Fruit fly (Drosophila melanogaster) whole organism, embryonic: Measurements from ENCODE around the gene Polr3E.

ENCODE experiments used
- Bteb2 ChIP-seq: fragments of 200-800 bp; sonication (Bioruptor generic); optimal IDR thresholded peaks from 2 replicates; lab custom pipeline; 2016; ENCODE audit warnings: missing biosample characterization, missing genetic modification characterization
- CG10147 ChIP-seq: fragments of 200-800 bp; sonication (Bioruptor generic); optimal IDR thresholded peaks from 2 replicates; lab custom pipeline; 2019; ENCODE audit warnings: missing biosample characterization, mild to moderate bottlenecking, missing genetic modification characterization, moderate library complexity
- CG10565 ChIP-seq: fragments of 200-800 bp; sonication (Bioruptor generic); optimal IDR thresholded peaks from 3 replicates; lab custom pipeline; 2016; ENCODE audit warnings: missing biosample characterization, mild to moderate bottlenecking, missing genetic modification characterization
- CG10979 ChIP-seq: fragments of 200-800 bp; sonication (Bioruptor generic); optimal IDR thresholded peaks from 2 replicates; lab custom pipeline; 2018; ENCODE audit warnings: missing biosample characterization, mild to moderate bottlenecking, missing genetic modification characterization, moderate library complexity
- CG13624 ChIP-seq: fragments of 200-800 bp; sonication (Bioruptor generic); optimal IDR thresholded peaks from 2 replicates; lab custom pipeline; 2016; ENCODE audit warnings: missing biosample characterization, missing genetic modification characterization
- CG14014 ChIP-seq: fragments of 200-800 bp; sonication (Bioruptor generic); IDR thresholded peaks from 2 replicates; pipeline ENCODE4 v1.3.6; 2022; ENCODE audit warnings: missing biosample characterization, missing genetic modification characterization
- CG15514 ChIP-seq: fragments of 200-800 bp; sonication (Bioruptor generic); optimal IDR thresholded peaks from 3 replicates; lab custom pipeline; 2017; ENCODE audit warnings: missing biosample characterization, missing genetic modification characterization, mild to moderate bottlenecking, moderate library complexity, missing genetic modification reagents
- CG16813 ChIP-seq: fragments of 200-800 bp; sonication (Bioruptor generic); IDR thresholded peaks from 3 replicates; pipeline ENCODE4 v1.3.6; 2022; ENCODE audit warnings: missing biosample characterization, missing genetic modification characterization; ENCODE audit not compliant: partially characterized antibody
- CG16863 ChIP-seq: fragments of 200-800 bp; sonication (Bioruptor generic); optimal IDR thresholded peaks from 3 replicates; lab custom pipeline; 2016; ENCODE audit warnings: missing biosample characterization, missing genetic modification characterization
- CG17568 ChIP-seq: fragments of 200-800 bp; sonication (Bioruptor generic); optimal IDR thresholded peaks from 2 replicates; lab custom pipeline; 2018; ENCODE audit warnings: missing biosample characterization, mild to moderate bottlenecking, missing genetic modification characterization, moderate library complexity
- CG17829 ChIP-seq: fragments of 200-800 bp; optimal IDR thresholded peaks from 2 replicates; lab custom pipeline; 2019; ENCODE audit warnings: missing biosample characterization, mild to moderate bottlenecking, missing genetic modification characterization, moderate library complexity
- CG1832 ChIP-seq: fragments of 200-800 bp; sonication (Bioruptor generic); optimal IDR thresholded peaks from 2 replicates; lab custom pipeline; 2017; ENCODE audit warnings: missing biosample characterization, mild to moderate bottlenecking, missing genetic modification characterization, inconsistent platforms
- CG18764 ChIP-seq: fragments of 200-800 bp; sonication (Bioruptor generic); optimal IDR thresholded peaks from 3 replicates; lab custom pipeline; 2016; ENCODE audit warnings: missing biosample characterization, missing genetic modification characterization
- CG33213 ChIP-seq: fragments of 200-800 bp; sonication (Bioruptor generic); optimal IDR thresholded peaks from 3 replicates; lab custom pipeline; 2016; ENCODE audit warnings: missing biosample characterization, missing genetic modification characterization
- CG4328 ChIP-seq: fragments of 200-800 bp; sonication (Bioruptor generic); optimal IDR thresholded peaks from 3 replicates; lab custom pipeline; 2017; ENCODE audit warnings: missing biosample characterization, missing genetic modification reagents, missing genetic modification characterization
- CG4360 ChIP-seq: fragments of 200-800 bp; sonication (Bioruptor generic); IDR thresholded peaks from 2 replicates; pipeline ENCODE4 v1.3.6; 2022; ENCODE audit warnings: missing biosample characterization, missing genetic modification characterization
- CG4404 ChIP-seq: fragments of 200-800 bp; sonication (Bioruptor generic); IDR thresholded peaks from 2 replicates; pipeline ENCODE4 v1.3.6; 2022; ENCODE audit warnings: missing biosample characterization, missing genetic modification characterization
- CG4617 ChIP-seq: fragments of 200-800 bp; sonication (Bioruptor generic); optimal IDR thresholded peaks from 3 replicates; lab custom pipeline; 2016; ENCODE audit warnings: missing biosample characterization, missing genetic modification characterization, borderline replicate concordance
- CG5180 ChIP-seq: fragments of 200-800 bp; sonication (Bioruptor generic); optimal IDR thresholded peaks from 3 replicates; lab custom pipeline; 2017; ENCODE audit warnings: missing biosample characterization, missing genetic modification characterization, mild to moderate bottlenecking, moderate library complexity, missing genetic modification reagents
- CG9817 ChIP-seq: fragments of 200-800 bp; sonication (Bioruptor generic); optimal IDR thresholded peaks from 2 replicates; lab custom pipeline; 2018; ENCODE audit warnings: missing biosample characterization, mild to moderate bottlenecking, missing genetic modification characterization, moderate library complexity
- CoRest ChIP-seq: fragments of 200-800 bp; sonication (Bioruptor generic); optimal IDR thresholded peaks from 3 replicates; lab custom pipeline; 2018; ENCODE audit warnings: missing biosample characterization, mild to moderate bottlenecking, missing genetic modification characterization, moderate library complexity
- D ChIP-seq, 2 experiments: fragments of 200-800 bp in 1 of 2; fragments of >200 bp in 1 of 2; sonication (Bioruptor generic) in 1 of 2; optimal IDR thresholded peaks; 2 replicates in 1 of 2; 3 replicates in 1 of 2; lab custom pipeline; 2017; ENCODE audit warnings: mild to moderate bottlenecking in 1 of 2, missing biosample characterization in 1 of 2, missing genetic modification characterization in 1 of 2, missing genetic modification reagents in 1 of 2
- Dad ChIP-seq: fragments of 200-800 bp; sonication (Bioruptor generic); optimal IDR thresholded peaks from 3 replicates; lab custom pipeline; 2016; ENCODE audit warnings: missing biosample characterization, missing genetic modification characterization
- HHEX ChIP-seq: fragments of 200-800 bp; sonication (Bioruptor generic); optimal IDR thresholded peaks from 3 replicates; lab custom pipeline; 2017; ENCODE audit warnings: missing biosample characterization, mild to moderate bottlenecking, missing genetic modification characterization, missing genetic modification reagents
- MESR4 ChIP-seq: fragments of 200-800 bp; sonication (Bioruptor generic); optimal IDR thresholded peaks from 2 replicates; lab custom pipeline; 2018; ENCODE audit warnings: missing biosample characterization, mild to moderate bottlenecking, missing genetic modification characterization, moderate library complexity
- Med ChIP-seq: fragments of 200-800 bp; sonication (Bioruptor generic); peaks from one replicate; lab custom pipeline; 2016; ENCODE audit warnings: missing biosample characterization, missing genetic modification characterization, mild to moderate bottlenecking, inconsistent platforms, moderate library complexity
- NK7.1 ChIP-seq: fragments of 200-800 bp; sonication (Bioruptor generic); optimal IDR thresholded peaks from 3 replicates; lab custom pipeline; 2016; ENCODE audit warnings: missing biosample characterization, missing genetic modification characterization
- Nf-YC ChIP-seq: fragments of 200-800 bp; optimal IDR thresholded peaks from 3 replicates; lab custom pipeline; 2019; ENCODE audit warnings: missing biosample characterization, mild to moderate bottlenecking, missing genetic modification characterization, moderate library complexity
- NfI ChIP-seq: fragments of 200-800 bp; sonication (Bioruptor generic); optimal IDR thresholded peaks from 3 replicates; lab custom pipeline; 2018; ENCODE audit warnings: missing biosample characterization, mild to moderate bottlenecking, missing genetic modification characterization, moderate library complexity
- Oaz ChIP-seq: fragments of 200-800 bp; sonication (Bioruptor generic); IDR thresholded peaks from 2 replicates; pipeline ENCODE4 v1.3.6; 2022; ENCODE audit warnings: missing biosample characterization, missing genetic modification characterization
- Six4 ChIP-seq: fragments of 200-800 bp; sonication (Bioruptor generic); optimal IDR thresholded peaks from 2 replicates; lab custom pipeline; 2016; ENCODE audit warnings: missing biosample characterization, missing genetic modification characterization
- Taf1 ChIP-seq: fragments of 200-800 bp; sonication (Bioruptor generic); IDR thresholded peaks from 2 replicates; pipeline ENCODE4 v1.3.6; 2022; ENCODE audit warnings: missing biosample characterization, missing genetic modification characterization
- bbx ChIP-seq: fragments of 200-800 bp; sonication (Bioruptor generic); IDR thresholded peaks from 2 replicates; pipeline ENCODE4 v1.3.6; 2022; ENCODE audit warnings: missing biosample characterization, missing genetic modification characterization; ENCODE audit not compliant: partially characterized antibody
- bcd ChIP-seq: fragments of 200-800 bp; sonication (Bioruptor generic); optimal IDR thresholded peaks from 2 replicates; lab custom pipeline; 2017; ENCODE audit warnings: missing biosample characterization, mild to moderate bottlenecking, missing genetic modification characterization
- bowl ChIP-seq: fragments of 200-800 bp; sonication (Bioruptor generic); IDR thresholded peaks from 2 replicates; pipeline ENCODE4 v1.3.6; 2022; ENCODE audit warnings: missing biosample characterization, missing genetic modification characterization
- cad ChIP-seq: fragments of >200 bp; optimal IDR thresholded peaks from 2 replicates; lab custom pipeline; 2017; ENCODE audit warnings: missing biosample characterization, missing genetic modification characterization
- crp ChIP-seq, 2 experiments: fragments of 200-800 bp; sonication (Bioruptor generic); optimal IDR thresholded peaks; 2 replicates in 1 of 2; 3 replicates in 1 of 2; lab custom pipeline; 2017; ENCODE audit warnings: missing biosample characterization in 2 of 2, missing genetic modification characterization in 2 of 2, mild to moderate bottlenecking in 1 of 2, moderate library complexity in 1 of 2
- cwo ChIP-seq: fragments of 200-800 bp; sonication (Bioruptor generic); optimal IDR thresholded peaks from 3 replicates; lab custom pipeline; 2017; ENCODE audit warnings: missing biosample characterization, missing genetic modification characterization, mild to moderate bottlenecking, moderate library complexity, missing genetic modification reagents
- danr ChIP-seq: fragments of 200-800 bp; sonication (Bioruptor generic); IDR thresholded peaks from 2 replicates; pipeline ENCODE4 v1.3.6; 2022; ENCODE audit warnings: missing biosample characterization, missing genetic modification characterization
- emc ChIP-seq: fragments of 200-800 bp; sonication (Bioruptor generic); optimal IDR thresholded peaks from 2 replicates; lab custom pipeline; 2016; ENCODE audit warnings: missing biosample characterization, missing genetic modification characterization
- ems ChIP-seq: fragments of 200-800 bp; sonication (Bioruptor generic); optimal IDR thresholded peaks from 3 replicates; lab custom pipeline; 2016; ENCODE audit warnings: missing biosample characterization, missing genetic modification characterization
- ftz-f1 ChIP-seq: fragments of 200-800 bp; sonication (Bioruptor generic); optimal IDR thresholded peaks from 2 replicates; lab custom pipeline; 2016; ENCODE audit warnings: missing biosample characterization, missing genetic modification characterization
- hkb ChIP-seq, 2 experiments: fragments of 200-800 bp in 1 of 2; fragments of >200 bp in 1 of 2; sonication (Bioruptor generic) in 1 of 2; IDR thresholded peaks in 1 of 2; optimal IDR thresholded peaks in 1 of 2; 2 replicates each; pipeline versions ENCODE4 v1.3.6 to Lab custom; 2017 to 2022; ENCODE audit warnings: missing biosample characterization in 1 of 2, missing genetic modification characterization in 1 of 2
- nom ChIP-seq: fragments of 200-800 bp; sonication (Bioruptor generic); optimal IDR thresholded peaks from 2 replicates; lab custom pipeline; 2017; ENCODE audit warnings: missing biosample characterization, missing genetic modification characterization, mild to moderate bottlenecking, moderate library complexity, missing genetic modification reagents
- salm ChIP-seq: fragments of 200-800 bp; sonication (Bioruptor generic); optimal IDR thresholded peaks from 2 replicates; lab custom pipeline; 2018; ENCODE audit warnings: missing biosample characterization, mild to moderate bottlenecking, missing genetic modification characterization
- slbo ChIP-seq: fragments of 200-800 bp; sonication (Bioruptor generic); IDR thresholded peaks from 2 replicates; pipeline ENCODE4 v1.3.6; 2022; ENCODE audit warnings: missing biosample characterization, missing genetic modification characterization
- tgo ChIP-seq: fragments of 200-800 bp; sonication (Bioruptor generic); IDR thresholded peaks from 3 replicates; pipeline ENCODE4 v1.3.6; 2022; ENCODE audit warnings: missing biosample characterization, missing genetic modification characterization
- tll ChIP-seq, 2 experiments: fragments of 200-800 bp in 1 of 2; fragments of >200 bp in 1 of 2; sonication (Bioruptor generic) in 1 of 2; optimal IDR thresholded peaks; 2 replicates each; lab custom pipeline; 2017 to 2019; ENCODE audit warnings: missing biosample characterization in 2 of 2, missing genetic modification characterization in 2 of 2, mild to moderate bottlenecking in 1 of 2, moderate library complexity in 1 of 2
- trem ChIP-seq: fragments of 200-800 bp; optimal IDR thresholded peaks from 3 replicates; lab custom pipeline; 2019; ENCODE audit warnings: missing biosample characterization, mild to moderate bottlenecking, missing genetic modification characterization, moderate library complexity
- twi ChIP-seq: fragments of 200-800 bp; optimal IDR thresholded peaks from 2 replicates; lab custom pipeline; 2019; ENCODE audit warnings: missing biosample characterization, mild to moderate bottlenecking, missing genetic modification characterization, moderate library complexity

Polr3E gene

dm6 chr3L:21008899-21009298, 22.7 kb upstream of the Polr3E start:
- no peak for TF ChIP-seq NfI
- peak; percentile 6 for TF ChIP-seq ftz-f1 (GFP tag; lab: Kevin White, UChicago)
- TF ChIP-seq Six4 (GFP tag; lab: Kevin White, UChicago): no peak
- TF ChIP-seq CG4617: no peak
- no peak for TF ChIP-seq CG13624
- no peak for TF ChIP-seq CG4404 (GFP tag; lab: Robert Waterston, UW)
- no peak for TF ChIP-seq CG4328
- peak; percentile 97 for TF ChIP-seq cwo
- TF ChIP-seq CG5180: no peak
- no peak for TF ChIP-seq CG9817 (tag; lab: Kevin White, UChicago)
- TF ChIP-seq cad: no peak
- TF ChIP-seq Dad (GFP tag; lab: Kevin White, UChicago): no peak
- peak; percentile 61 for TF ChIP-seq Med (GFP tag; lab: Kevin White, UChicago)
- TF ChIP-seq CG18764: no peak
- no peak for TF ChIP-seq CoRest
- no peak for TF ChIP-seq nom (GFP tag; lab: Kevin White, UChicago)
- no peak for TF ChIP-seq CG33213
- no peak for TF ChIP-seq HHEX
- TF ChIP-seq CG10979 (tag; lab: Kevin White, UChicago): no peak
- TF ChIP-seq bcd (GFP tag; lab: Kevin White, UChicago): no peak
- TF ChIP-seq CG14014 (GFP tag; lab: Robert Waterston, UW): no peak
- TF ChIP-seq CG17568 (GFP tag; lab: Kevin White, UChicago): no peak
- TF ChIP-seq CG10147 (GFP tag; lab: Kevin White, UChicago): no peak
- no peak for TF ChIP-seq bowl
- peak; percentile 64 for TF ChIP-seq twi (tag; lab: Kevin White, UChicago)
- no peak for TF ChIP-seq NK7.1 (GFP tag; lab: Kevin White, UChicago)
- TF ChIP-seq Bteb2 (GFP tag; lab: Kevin White, UChicago): no peak
- TF ChIP-seq ems: no peak
- TF ChIP-seq slbo: no peak
- no peak for TF ChIP-seq emc (GFP tag; lab: Kevin White, UChicago)
- TF ChIP-seq Nf-YC (tag; lab: Kevin White, UChicago): no peak
- peak; percentile 20 for TF ChIP-seq D (optimal IDR thresholded peaks at IDR 0.05; lab: Kevin White, UChicago)
- TF ChIP-seq D (GFP tag; optimal IDR thresholded peaks at IDR 0.05; lab: Kevin White, UChicago): no peak
- no peak for TF ChIP-seq MESR4 (GFP tag; lab: Kevin White, UChicago)
- no peak for TF ChIP-seq hkb (optimal IDR thresholded peaks at IDR 0.05; lab: Kevin White, UChicago)
- no peak for TF ChIP-seq hkb (GFP tag; IDR thresholded peaks at IDR 0.05; lab: Robert Waterston, UW)
- no peak for TF ChIP-seq CG15514 (GFP tag; lab: Kevin White, UChicago)
- TF ChIP-seq CG16863 (GFP tag; lab: Kevin White, UChicago): no peak
- no peak for TF ChIP-seq CG17829 (tag; lab: Kevin White, UChicago)
- TF ChIP-seq CG4360 (GFP tag; lab: Robert Waterston, UW): no peak
- TF ChIP-seq tgo (GFP tag; lab: Robert Waterston, UW): no peak
- no peak for TF ChIP-seq danr
- TF ChIP-seq CG1832 (GFP tag; lab: Kevin White, UChicago): peak; percentile 26
- no peak for TF ChIP-seq CG10565 (GFP tag; lab: Kevin White, UChicago)
- peak; percentile 38; the same call in 1 of the 3 replicates for TF ChIP-seq CG16813
- TF ChIP-seq Oaz: no peak
- no peak for TF ChIP-seq Taf1 (GFP tag; lab: Robert Waterston, UW)
- no peak for TF ChIP-seq bbx
- TF ChIP-seq trem (tag; lab: Kevin White, UChicago): no peak
- TF ChIP-seq salm: no peak
- TF ChIP-seq tll (GFP tag; optimal IDR thresholded peaks at IDR 0.05; lab: Kevin White, UChicago): no peak
- TF ChIP-seq crp (GFP tag; optimal IDR thresholded peaks at IDR 0.05; lab: Kevin White, UChicago): no peak
